Worm (Caenorhabditis elegans): ENCODE results near the gene F31E3.6.

ce11 chrIII:6935269-6936017, 46.4 kb upstream of the F31E3.6 start, which contains the start of the genes F57B9.8 and coq-2:
- TF ChIP-seq hnd-1 (tag; optimal IDR thresholded peaks at IDR 0.05) (no peak), aly-1 (tag; optimal IDR thresholded peaks at IDR 0.05) (no peak), hmg-4 (GFP tag; optimal IDR thresholded peaks at IDR 0.05) (no peak), flt-1 (GFP tag; IDR thresholded peaks at IDR 0.05) (no peak)

All from whole organism, early embryonic.